Worm (Caenorhabditis elegans) whole organism, L1 larva: ENCODE data around the gene acr-2.

Experiments used
- C04F5.9 ChIP-seq: sonication (generic microtip); optimal IDR thresholded peaks from 2 replicates; lab custom pipeline; 2016; ENCODE audit warnings: missing genetic modification characterization, missing compliant biosample characterization
- aha-1 ChIP-seq: fragments of 150-350 bp; optimal IDR thresholded peaks from 2 replicates; lab custom pipeline; 2014; ENCODE audit warnings: missing biosample characterization, missing genetic modification characterization
- alr-1 ChIP-seq: fragments of 200-800 bp; sonication (Bioruptor generic); optimal IDR thresholded peaks from 2 replicates; lab custom pipeline; 2018; ENCODE audit warnings: borderline replicate concordance, mild to moderate bottlenecking, missing genetic modification characterization, missing compliant biosample characterization
- blmp-1 ChIP-seq: fragments of 150-350 bp; optimal IDR thresholded peaks from 2 replicates; lab custom pipeline; 2014; ENCODE audit warnings: missing biosample characterization, missing genetic modification characterization
- ceh-8 ChIP-seq: fragments of 200-800 bp; sonication (Bioruptor generic); optimal IDR thresholded peaks from 2 replicates; lab custom pipeline; 2018; ENCODE audit warnings: mild to moderate bottlenecking, missing genetic modification characterization, moderate library complexity, missing compliant biosample characterization
- ceh-88 ChIP-seq: fragments of 200-800 bp; sonication (Bioruptor generic); IDR thresholded peaks from 2 replicates; pipeline ENCODE4 v1.3.6; 2022; ENCODE audit warnings: missing genetic modification characterization, missing compliant biosample characterization
- efl-1 ChIP-seq, 4 experiments: fragments of 150-350 bp; optimal IDR thresholded peaks in 3 of 4; peaks in 1 of 4; 1 replicate in 1 of 4; 2 replicates in 3 of 4; lab custom pipeline; 2014; ENCODE audit warnings: missing biosample characterization in 2 of 4, missing genetic modification characterization in 2 of 4, missing genetic modification reagents in 2 of 4
- egl-27 ChIP-seq, 2 experiments: fragments of 150-350 bp in 1 of 2; sonication (generic microtip); optimal IDR thresholded peaks; 3 replicates each; lab custom pipeline; 2017 to 2018; ENCODE audit warnings: missing biosample characterization in 2 of 2, missing genetic modification characterization in 2 of 2, missing genetic modification reagents in 2 of 2
- elt-3 ChIP-seq, 6 experiments: fragments of 150-350 bp in 1 of 6; sonication (generic microtip); optimal IDR thresholded peaks; 2 replicates each; lab custom pipeline; 2017 to 2018; ENCODE audit warnings: missing biosample characterization in 6 of 6, missing genetic modification characterization in 6 of 6, inconsistent platforms in 1 of 6
- fkh-10 ChIP-seq: sonication (generic microtip); optimal IDR thresholded peaks from 2 replicates; lab custom pipeline; 2017; ENCODE audit warnings: missing biosample characterization, missing genetic modification reagents, missing genetic modification characterization
- fkh-4 ChIP-seq: sonication (generic microtip); optimal IDR thresholded peaks from 2 replicates; lab custom pipeline; 2016; ENCODE audit warnings: missing compliant biosample characterization, missing genetic modification characterization, borderline replicate concordance
- fos-1 ChIP-seq: fragments of 150-350 bp; optimal IDR thresholded peaks from 2 replicates; lab custom pipeline; 2014; ENCODE audit warnings: missing biosample characterization, missing genetic modification characterization
- hlh-17 ChIP-seq: fragments of 200-800 bp; sonication (Bioruptor generic); optimal IDR thresholded peaks from 2 replicates; lab custom pipeline; 2018; ENCODE audit warnings: missing genetic modification characterization, mild to moderate bottlenecking, missing compliant biosample characterization, moderate library complexity, borderline replicate concordance
- hlh-4 ChIP-seq: sonication (generic microtip); optimal IDR thresholded peaks from 2 replicates; lab custom pipeline; 2016; ENCODE audit warnings: mild to moderate bottlenecking, missing genetic modification characterization, missing compliant biosample characterization
- isw-1 ChIP-seq: fragments of 200-800 bp; sonication (Bioruptor generic); IDR thresholded peaks from 2 replicates; pipeline ENCODE4 v1.3.6; 2022; ENCODE audit warnings: missing genetic modification characterization, missing compliant biosample characterization
- jun-1 ChIP-seq: fragments of 150-350 bp; optimal IDR thresholded peaks from 2 replicates; lab custom pipeline; 2014; ENCODE audit warnings: missing biosample characterization, missing genetic modification reagents, missing genetic modification characterization
- lin-13 ChIP-seq: fragments of 150-350 bp; optimal IDR thresholded peaks from 2 replicates; lab custom pipeline; 2014; ENCODE audit warnings: missing biosample characterization, missing genetic modification reagents, missing genetic modification characterization
- lin-15B ChIP-seq: fragments of 150-350 bp; sonication (generic microtip); optimal IDR thresholded peaks from 3 replicates; lab custom pipeline; 2014; ENCODE audit warnings: missing biosample characterization, missing genetic modification characterization
- lin-35 ChIP-seq, 2 experiments: fragments of 150-350 bp; optimal IDR thresholded peaks; 2 replicates each; lab custom pipeline; 2014; ENCODE audit warnings: missing biosample characterization in 2 of 2, missing genetic modification characterization in 2 of 2, missing genetic modification reagents in 2 of 2
- lir-3 ChIP-seq: sonication (generic microtip); optimal IDR thresholded peaks from 2 replicates; lab custom pipeline; 2016; ENCODE audit warnings: mild to moderate bottlenecking, missing genetic modification characterization, moderate library complexity, missing compliant biosample characterization; ENCODE audit not compliant: poor library complexity
- mdl-1 ChIP-seq, 2 experiments: fragments of 150-350 bp; optimal IDR thresholded peaks; 2 replicates each; lab custom pipeline; 2014 to 2017; ENCODE audit warnings: missing biosample characterization in 2 of 2, missing genetic modification characterization in 2 of 2, inconsistent platforms in 1 of 2
- mep-1 ChIP-seq: fragments of 150-350 bp; optimal IDR thresholded peaks from 2 replicates; lab custom pipeline; 2014; ENCODE audit warnings: missing biosample characterization, missing genetic modification characterization
- nhr-12 ChIP-seq: sonication (generic microtip); optimal IDR thresholded peaks from 2 replicates; lab custom pipeline; 2017; ENCODE audit warnings: missing biosample characterization, missing genetic modification characterization
- nhr-20 ChIP-seq: sonication (generic microtip); optimal IDR thresholded peaks from 2 replicates; lab custom pipeline; 2016; ENCODE audit warnings: mild to moderate bottlenecking, missing genetic modification characterization, missing compliant biosample characterization
- nhr-237 ChIP-seq: fragments of 150-350 bp; optimal IDR thresholded peaks from 2 replicates; lab custom pipeline; 2014; ENCODE audit warnings: missing biosample characterization, missing genetic modification characterization
- nhr-28 ChIP-seq: fragments of 150-350 bp; optimal IDR thresholded peaks from 2 replicates; lab custom pipeline; 2014; ENCODE audit warnings: missing biosample characterization, missing genetic modification characterization
- nhr-47 ChIP-seq: sonication (generic microtip); optimal IDR thresholded peaks from 2 replicates; lab custom pipeline; 2016; ENCODE audit warnings: mild to moderate bottlenecking, missing genetic modification characterization, moderate library complexity, missing compliant biosample characterization
- nhr-71 ChIP-seq: sonication (generic microtip); optimal IDR thresholded peaks from 2 replicates; lab custom pipeline; 2016; ENCODE audit warnings: mild to moderate bottlenecking, missing genetic modification characterization, moderate library complexity, missing compliant biosample characterization
- nhr-76 ChIP-seq: sonication (generic microtip); optimal IDR thresholded peaks from 2 replicates; lab custom pipeline; 2017; ENCODE audit warnings: missing biosample characterization, missing genetic modification characterization
- nhr-84 ChIP-seq: sonication (generic microtip); optimal IDR thresholded peaks from 2 replicates; lab custom pipeline; 2017; ENCODE audit warnings: missing biosample characterization, missing genetic modification characterization
- nhr-90 ChIP-seq: sonication (generic microtip); optimal IDR thresholded peaks from 2 replicates; lab custom pipeline; 2016; ENCODE audit warnings: mild to moderate bottlenecking, missing genetic modification characterization, missing compliant biosample characterization; ENCODE audit not compliant: poor library complexity
- pax-3 ChIP-seq: fragments of 200-800 bp; sonication (Bioruptor generic); optimal IDR thresholded peaks from 2 replicates; lab custom pipeline; 2018; ENCODE audit warnings: mild to moderate bottlenecking, missing genetic modification characterization, moderate library complexity, missing compliant biosample characterization
- pqm-1 ChIP-seq: sonication (generic microtip); optimal IDR thresholded peaks from 3 replicates; lab custom pipeline; 2017; ENCODE audit warnings: missing biosample characterization, missing genetic modification characterization
- rnt-1 ChIP-seq: sonication (generic microtip); optimal IDR thresholded peaks from 2 replicates; lab custom pipeline; 2016; ENCODE audit warnings: mild to moderate bottlenecking, missing genetic modification characterization, moderate library complexity, missing compliant biosample characterization
- snpc-4 ChIP-seq: fragments of 150-350 bp; optimal IDR thresholded peaks from 2 replicates; lab custom pipeline; 2014; ENCODE audit warnings: missing biosample characterization, missing genetic modification characterization
- snu-23 ChIP-seq: sonication (generic microtip); optimal IDR thresholded peaks from 2 replicates; lab custom pipeline; 2016; ENCODE audit warnings: missing genetic modification characterization, missing compliant biosample characterization
- sox-4 ChIP-seq: sonication (generic microtip); optimal IDR thresholded peaks from 2 replicates; lab custom pipeline; 2016; ENCODE audit warnings: missing genetic modification characterization, missing compliant biosample characterization
- sptf-1 ChIP-seq: fragments of 150-350 bp; optimal IDR thresholded peaks from 2 replicates; lab custom pipeline; 2014; ENCODE audit warnings: missing biosample characterization, missing genetic modification characterization
- sup-37 ChIP-seq: fragments of 200-800 bp; sonication (Bioruptor generic); optimal IDR thresholded peaks from 2 replicates; lab custom pipeline; 2018; ENCODE audit warnings: mild to moderate bottlenecking, missing genetic modification characterization, missing compliant biosample characterization
- unc-98 ChIP-seq: fragments of 200-800 bp; sonication (Bioruptor generic); IDR thresholded peaks from 2 replicates; pipeline ENCODE4 v1.3.6; 2022; ENCODE audit warnings: missing genetic modification characterization, missing compliant biosample characterization
- vab-15 ChIP-seq: sonication (generic microtip); optimal IDR thresholded peaks from 2 replicates; lab custom pipeline; 2017; ENCODE audit warnings: missing genotype, mild to moderate bottlenecking, missing genetic modification characterization, missing compliant biosample characterization
- zag-1 ChIP-seq: fragments of 150-350 bp; optimal IDR thresholded peaks from 2 replicates; lab custom pipeline; 2014; ENCODE audit warnings: missing biosample characterization, missing genetic modification characterization
- zip-4 ChIP-seq: fragments of 200-800 bp; sonication (Bioruptor generic); optimal IDR thresholded peaks from 2 replicates; lab custom pipeline; 2018; ENCODE audit warnings: mild to moderate bottlenecking, missing genetic modification characterization, moderate library complexity, missing compliant biosample characterization
- ztf-11 ChIP-seq, 2 experiments: sonication (generic microtip); optimal IDR thresholded peaks; 2 replicates each; lab custom pipeline; 2016 to 2017; ENCODE audit warnings: missing genetic modification characterization in 2 of 2, missing biosample characterization in 1 of 2, missing compliant biosample characterization in 1 of 2

The acr-2 gene

ce11 chrX:6729593-6729992 is 27.2 kb downstream of the acr-2 start, which contains the start of gene K11G12.6 (continued):
- no peak for TF ChIP-seq zip-4 (GFP tag; lab: Kevin White, UChicago)
- TF ChIP-seq mdl-1 (tag; optimal IDR thresholded peaks at IDR 0.05; lab: Kevin White, UChicago): peak in 1 of 2 experiments; percentile 12
- no peak for TF ChIP-seq snpc-4 (tag; lab: Kevin White, UChicago)
- no peak for TF ChIP-seq nhr-12 (tag; lab: Kevin White, UChicago)
- no peak for TF ChIP-seq pqm-1 (tag; lab: Kevin White, UChicago)
- TF ChIP-seq nhr-47: no peak
- TF ChIP-seq isw-1: no peak
- no peak for TF ChIP-seq sox-4
- TF ChIP-seq rnt-1 (tag; lab: Kevin White, UChicago): peak; percentile 1
- no peak for TF ChIP-seq fkh-4 (tag; lab: Kevin White, UChicago)
- no peak for TF ChIP-seq C04F5.9 (tag; lab: Kevin White, UChicago)
- no peak for TF ChIP-seq nhr-237
- no peak for TF ChIP-seq lir-3
- no peak for TF ChIP-seq aha-1 (tag; lab: Kevin White, UChicago)
- TF ChIP-seq mep-1: peak; percentile 54
- no peak for TF ChIP-seq lin-13 (GFP tag; lab: Kevin White, UChicago)
- TF ChIP-seq lin-15B (tag; lab: Kevin White, UChicago): no peak
- TF ChIP-seq efl-1 (optimal IDR thresholded peaks at IDR 0.05; lab: Kevin White, UChicago): no peak
- no peak for TF ChIP-seq efl-1 (GFP tag; optimal IDR thresholded peaks at IDR 0.05 in 1 of 2; lab: Kevin White, UChicago)
- no peak for TF ChIP-seq unc-98 (GFP tag; lab: Robert Waterston, UW)
- TF ChIP-seq pax-3 (tag; lab: Kevin White, UChicago): no peak
- no peak for TF ChIP-seq hlh-4
- TF ChIP-seq nhr-20 (tag; lab: Kevin White, UChicago): peak; percentile 41
- TF ChIP-seq lin-35 (GFP tag; optimal IDR thresholded peaks at IDR 0.05; lab: Kevin White, UChicago): peak in 1 of 2 experiments; percentile 30
- TF ChIP-seq fkh-10 (GFP tag; lab: Kevin White, UChicago): no peak
- no peak for TF ChIP-seq nhr-90 (tag; lab: Kevin White, UChicago)
- no peak for TF ChIP-seq nhr-84 (tag; lab: Kevin White, UChicago)
- no peak for TF ChIP-seq alr-1 (tag; lab: Kevin White, UChicago)
- TF ChIP-seq fos-1: no peak
- no peak for TF ChIP-seq ztf-11 (tag; optimal IDR thresholded peaks at IDR 0.05; lab: Kevin White, UChicago)
- no peak for TF ChIP-seq blmp-1 (tag; lab: Kevin White, UChicago)
- TF ChIP-seq nhr-71: peak; percentile 52
- no peak for TF ChIP-seq nhr-76 (tag; lab: Kevin White, UChicago)
- TF ChIP-seq zag-1 (tag; lab: Kevin White, UChicago): no peak
- no peak for TF ChIP-seq sptf-1
- TF ChIP-seq nhr-28: no peak
- no peak for TF ChIP-seq elt-3 (tag; optimal IDR thresholded peaks at IDR 0.05; lab: Kevin White, UChicago)
- no peak for TF ChIP-seq sup-37 (GFP tag; lab: Kevin White, UChicago)
- TF ChIP-seq vab-15: no peak
- TF ChIP-seq jun-1 (tag; lab: Kevin White, UChicago): no peak
- TF ChIP-seq snu-23: peak; percentile 44
- no peak for TF ChIP-seq egl-27 (tag; optimal IDR thresholded peaks at IDR 0.05; lab: Kevin White, UChicago)
- no peak for TF ChIP-seq hlh-17 (GFP tag; lab: Kevin White, UChicago)
- TF ChIP-seq ceh-8: no peak
- TF ChIP-seq ceh-88 (GFP tag; lab: Robert Waterston, UW): no peak
